Worm (Caenorhabditis elegans) whole organism, young adult: ENCODE data around the gene irk-1.
A peak's percentile ranks its signal among the peaks of the same experiment; 100 is the strongest.

Source experiments
- B0035.1 ChIP-seq: sonication (generic microtip); optimal IDR thresholded peaks from 2 replicates; lab custom pipeline; 2016; ENCODE audit warnings: missing genetic modification characterization, mild to moderate bottlenecking, missing compliant biosample characterization, missing genotype, missing genetic modification reagents
- C06A6.2 ChIP-seq: fragments of 200-800 bp; sonication (Bioruptor generic); conservative IDR thresholded peaks from 2 replicates; pipeline ENCODE4 v1.3.6; 2022; ENCODE audit warnings: missing genetic modification characterization, missing compliant biosample characterization
- C17E4.6 ChIP-seq: fragments of 200-800 bp; sonication (Bioruptor generic); IDR thresholded peaks from 2 replicates; pipeline ENCODE4 v1.3.6; 2022; ENCODE audit warnings: missing genetic modification reagents, missing genetic modification characterization, missing compliant biosample characterization
- F22D6.2 ChIP-seq: sonication (generic microtip); optimal IDR thresholded peaks from 2 replicates; lab custom pipeline; 2016; ENCODE audit warnings: mild to moderate bottlenecking, missing genetic modification characterization, missing compliant biosample characterization
- Y67H2A.10 ChIP-seq: fragments of 200-800 bp; sonication (Bioruptor generic); conservative IDR thresholded peaks from 2 replicates; pipeline ENCODE4 v1.3.6; 2022; ENCODE audit warnings: missing genetic modification reagents, missing genetic modification characterization, missing compliant biosample characterization
- attf-6 ChIP-seq: fragments of 200-800 bp; sonication (Bioruptor generic); IDR thresholded peaks from 2 replicates; pipeline ENCODE4 v1.3.6; 2022; ENCODE audit warnings: missing genetic modification reagents, missing genetic modification characterization, missing compliant biosample characterization
- lin-35 ChIP-seq, 3 experiments: fragments of 150-350 bp in 2 of 3; sonication (generic microtip) in 1 of 3; optimal IDR thresholded peaks; 2 replicates each; lab custom pipeline; 2014 to 2018; ENCODE audit warnings: missing biosample characterization in 3 of 3, missing genetic modification characterization in 3 of 3, missing genetic modification reagents in 3 of 3
- snpc-1.1 ChIP-seq: sonication (generic microtip); optimal IDR thresholded peaks from 2 replicates; lab custom pipeline; 2017; ENCODE audit warnings: missing genetic modification characterization, mild to moderate bottlenecking, missing compliant biosample characterization, antibody characterized with exemption, moderate library complexity, missing genotype, missing genetic modification reagents; ENCODE audit not compliant: insufficient read depth

ce11 chrX:6804857-6805256 lies 26.9 kb upstream of the irk-1 start:
- TF ChIP-seq attf-6 (no peak), Y67H2A.10 (GFP tag; lab: Robert Waterston, UW) (0 out of 2 replicates have a peak, but pooled peaks have one; percentile 7), F22D6.2 (tag; lab: Kevin White, UChicago) (no peak), snpc-1.1 (no peak), B0035.1 (tag; lab: Kevin White, UChicago) (no peak), C06A6.2 (GFP tag; lab: Robert Waterston, UW) (no peak), lin-35 (GFP tag; optimal IDR thresholded peaks at IDR 0.05; lab: Kevin White, UChicago) (peak in 1 of 3 experiments; percentile 78), C17E4.6 (no peak)
